Worm (Caenorhabditis elegans): ENCODE data around the gene nlp-81.

DNA sequence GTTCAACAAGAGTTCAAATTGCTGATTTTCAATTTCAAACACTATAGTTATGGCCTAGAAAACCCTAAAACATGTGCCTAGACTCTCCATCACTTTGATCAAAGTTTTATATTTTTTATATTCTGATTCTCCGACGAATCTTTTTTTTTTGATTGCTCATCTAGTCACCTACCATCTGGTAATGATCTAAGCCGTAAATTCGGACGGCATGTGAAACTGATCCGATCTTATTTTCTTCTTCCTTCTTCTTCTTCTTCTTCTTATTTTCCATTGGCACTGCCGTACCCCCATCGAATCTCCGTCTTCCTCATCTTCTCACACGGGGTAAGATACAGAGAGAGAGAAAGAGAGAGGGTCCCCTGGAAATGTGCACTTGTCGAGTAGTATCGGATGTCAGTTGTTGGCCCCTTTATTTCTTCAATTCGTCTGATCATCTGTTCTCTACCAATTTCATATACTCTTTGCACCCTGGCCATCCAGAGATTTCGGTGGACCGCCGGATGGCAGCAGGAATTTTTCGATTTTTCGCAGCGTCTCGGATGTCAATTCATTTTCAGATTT, 7.2 kb downstream of the nlp-81 start:
- TF ChIP-seq unc-39 (tag; optimal IDR thresholded peaks at IDR 0.05) (no peak), unc-62 (GFP tag; optimal IDR thresholded peaks at IDR 0.05) (peak; percentile 49), lsy-2 (tag; optimal IDR thresholded peaks at IDR 0.05) (no peak), nhr-76 (tag; optimal IDR thresholded peaks at IDR 0.05) (no peak), ceh-39 (tag; optimal IDR thresholded peaks at IDR 0.05) (no peak), mep-1 (tag; optimal IDR thresholded peaks at IDR 0.05) (no peak), nhr-28 (tag; optimal IDR thresholded peaks at IDR 0.05) (no peak), pha-4 (tag; optimal IDR thresholded peaks at IDR 0.05) (no peak), ztf-11 (tag; optimal IDR thresholded peaks at IDR 0.05) (no peak)

Measured in whole organism, mixed stage, embryonic.